Worm (Caenorhabditis elegans): ENCODE measurements around the gene Y75D11A.6.
"Not testable (repeated sequence)": the region's sequence is repeated elsewhere in the genome, so short reads cannot be mapped to it uniquely, and the experiment has no call there.

Gene Y75D11A.6

DNA sequence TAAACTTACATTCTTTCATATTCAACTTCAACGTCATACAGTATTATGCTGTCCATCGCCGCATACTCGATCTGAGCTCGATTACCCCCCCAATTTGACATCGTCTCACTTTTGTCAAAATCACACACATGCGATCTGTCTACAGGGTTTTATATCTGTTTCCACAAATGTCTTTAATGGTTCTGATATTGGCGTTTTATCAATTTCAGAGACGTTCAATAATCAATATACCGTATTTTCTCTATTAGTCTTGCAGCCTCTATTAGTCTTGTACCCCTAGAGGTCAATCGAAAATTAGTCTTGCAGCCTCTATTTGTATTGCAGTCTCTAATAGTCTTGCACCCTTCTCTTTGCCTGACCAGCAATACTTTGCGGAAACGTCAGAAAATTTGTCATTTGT is at the start of gene Y75D11A.6:
Y75D11A.6 (minus strand) TSS at position 101 of the 400 bp plus-strand sequence.
- not testable (repeated sequence) for TF ChIP-seq spr-1 (tag; optimal IDR thresholded peaks at IDR 0.05); Y75B8A.6 (GFP tag; IDR thresholded peaks at IDR 0.05); ceh-28 (tag; optimal IDR thresholded peaks at IDR 0.05)

DNA sequence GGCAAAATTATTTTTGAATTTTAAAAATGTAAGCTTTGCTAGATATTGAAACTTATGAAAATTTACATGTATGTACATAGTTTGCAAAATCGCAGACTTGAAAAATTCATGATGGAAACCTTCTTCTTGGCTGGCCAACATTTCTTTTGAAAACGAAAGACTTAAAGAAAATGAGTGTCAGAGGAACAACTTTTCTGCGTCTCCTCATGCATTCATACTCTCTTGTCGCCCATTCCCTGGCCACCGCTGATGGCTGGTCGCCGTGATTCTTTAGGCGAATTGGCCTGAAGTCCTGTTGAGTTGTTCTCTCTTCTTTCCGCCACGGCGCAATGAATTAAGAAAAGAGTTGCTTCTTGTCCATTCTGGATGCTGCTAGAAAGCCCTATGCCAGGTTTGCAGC is 47.7 kb upstream of the Y75D11A.6 start:
- TF ChIP-seq lin-38 (GFP tag; IDR thresholded peaks at IDR 0.05) (no peak), aha-1 (tag) (peak; percentile 48), duxl-1 (tag; optimal IDR thresholded peaks at IDR 0.05; ENCODE audit: poor library complexity) (peak; percentile 94)

DNA sequence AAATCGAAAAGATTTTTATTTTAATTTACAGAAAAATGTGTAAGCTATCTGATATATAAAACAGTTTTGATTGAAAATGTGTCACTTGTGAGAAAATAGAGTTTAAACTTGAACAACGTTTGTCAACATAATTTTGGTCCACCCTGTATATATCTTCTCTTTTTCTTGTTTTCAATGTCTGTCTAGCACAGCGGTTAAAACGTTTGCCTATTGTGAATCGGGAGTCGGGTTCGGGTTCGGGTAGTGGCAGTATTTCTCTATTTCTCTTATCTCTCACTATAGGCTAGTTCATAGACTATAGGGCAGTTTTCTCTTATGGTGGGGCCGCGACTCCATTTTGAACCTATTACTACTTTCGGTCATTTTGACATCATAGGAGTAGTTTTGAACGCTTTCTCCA is 42.7 kb upstream of the Y75D11A.6 start:
- TF ChIP-seq fkh-10 (GFP tag; optimal IDR thresholded peaks at IDR 0.05), result no peak
- no peak for TF ChIP-seq ZK546.5 (tag; optimal IDR thresholded peaks at IDR 0.05)
- no peak for TF ChIP-seq ceh-28 (tag; optimal IDR thresholded peaks at IDR 0.05)
- TF ChIP-seq mdt-29 (GFP tag; IDR thresholded peaks at IDR 0.05), result no peak
- TF ChIP-seq unc-62 (GFP tag; optimal IDR thresholded peaks at IDR 0.05 in 1 of 2), result peak in 1 of 2 experiments; percentile 60
- TF ChIP-seq unc-62 (tag; optimal IDR thresholded peaks at IDR 0.05), result no peak
- no peak for TF ChIP-seq ZK337.2 (GFP tag; IDR thresholded peaks at IDR 0.05)
- no peak for TF ChIP-seq dmd-6 (GFP tag; IDR thresholded peaks at IDR 0.05)
- TF ChIP-seq snpc-1.2 (GFP tag; IDR thresholded peaks at IDR 0.05), result no peak

DNA sequence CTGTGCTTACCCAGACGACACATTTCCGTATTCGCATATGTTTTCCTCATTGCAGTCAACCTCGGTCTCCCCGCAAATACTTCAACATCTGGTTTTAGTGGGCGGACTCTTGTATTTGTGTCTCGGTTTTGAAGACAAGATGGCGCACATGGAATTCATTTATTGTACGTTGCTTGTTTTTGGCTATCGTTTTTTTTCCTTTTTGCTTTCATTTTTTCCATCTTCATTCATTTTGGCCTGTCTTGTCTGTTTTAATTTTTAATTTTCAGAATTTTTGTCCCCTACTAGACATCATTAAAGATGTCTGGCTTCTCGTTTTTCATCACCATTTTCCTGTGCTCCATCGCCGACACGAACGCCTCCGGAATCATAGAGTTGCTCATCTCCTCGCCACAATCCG is 38.2 kb upstream of the Y75D11A.6 start, which contains the start of gene arg-1:
arg-1 (plus strand) TSS at position 301 of the 400 bp plus-strand sequence.
- TF ChIP-seq Y48G9A.11 (GFP tag; IDR thresholded peaks at IDR 0.05) (no peak), mdl-1 (tag; optimal IDR thresholded peaks at IDR 0.05) (no peak), php-3 (GFP tag; IDR thresholded peaks at IDR 0.05) (no peak), Y5F2A.4 (GFP tag; optimal IDR thresholded peaks at IDR 0.05) (no peak), T26A8.4 (GFP tag; IDR thresholded peaks at IDR 0.05) (no peak), daf-19 (GFP tag; conservative IDR thresholded peaks at IDR 0.05) (no peak), set-16 (GFP tag; IDR thresholded peaks at IDR 0.05) (no peak), ctbp-1 (GFP tag; IDR thresholded peaks at IDR 0.05) (no peak)

DNA sequence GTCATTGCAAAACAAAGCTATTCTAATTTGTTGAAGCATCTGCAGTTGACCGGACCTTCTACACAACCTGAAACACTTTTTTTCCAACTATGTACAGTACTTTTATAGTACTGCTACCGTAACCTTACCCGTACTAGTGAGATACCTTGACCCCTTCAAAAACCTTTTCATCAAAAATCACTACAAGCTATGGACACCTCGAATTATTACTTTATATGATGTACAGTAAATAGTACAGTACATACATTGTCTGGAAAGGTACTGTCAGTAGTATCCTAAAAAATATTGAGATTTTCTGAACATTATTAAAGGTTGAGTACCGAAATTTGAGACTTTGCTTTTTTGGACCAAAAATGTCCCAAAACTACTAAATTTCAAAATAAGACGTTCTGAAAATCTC is 37.3 kb upstream of the Y75D11A.6 start:
- TF ChIP-seq lin-38 (GFP tag; IDR thresholded peaks at IDR 0.05), result no peak
- TF ChIP-seq lin-1 (GFP tag; IDR thresholded peaks at IDR 0.05), result no peak
- peak in 1 of 2 experiments; percentile 98 for TF ChIP-seq unc-62 (GFP tag; optimal IDR thresholded peaks at IDR 0.05 in 1 of 2)
- TF ChIP-seq unc-62 (tag; optimal IDR thresholded peaks at IDR 0.05), result no peak
- TF ChIP-seq ceh-32 (tag; optimal IDR thresholded peaks at IDR 0.05; ENCODE audit: poor library complexity), result no peak
- TF ChIP-seq daf-16 (GFP tag; optimal IDR thresholded peaks at IDR 0.05), result no peak
- no peak for TF ChIP-seq daf-16 (tag; optimal IDR thresholded peaks at IDR 0.05)
- TF ChIP-seq nhr-11 (tag; optimal IDR thresholded peaks at IDR 0.05), result no peak
- TF ChIP-seq F26F4.8 (GFP tag; conservative IDR thresholded peaks at IDR 0.05), result no peak

DNA sequence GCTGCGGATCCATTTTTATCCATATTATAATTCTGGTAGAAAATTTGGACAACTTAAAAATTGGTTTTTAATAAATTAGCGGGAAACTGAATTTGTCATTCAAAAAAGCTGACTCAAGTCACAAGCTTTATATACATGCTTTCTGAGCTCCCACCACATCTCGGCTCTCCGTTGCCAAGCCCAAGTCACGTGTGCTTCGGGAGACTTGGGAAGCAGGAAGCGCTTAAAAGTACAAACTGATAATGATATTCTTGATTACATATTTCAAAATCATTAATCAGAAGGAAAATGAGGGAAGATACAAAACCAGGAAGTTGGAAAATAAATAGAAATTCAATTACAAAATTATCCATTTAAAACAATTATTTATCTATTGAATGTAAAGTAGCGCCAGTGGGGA is 29.6 kb upstream of the Y75D11A.6 start, which contains the start of gene elc-2:
elc-2 (minus strand) TSS at position 101 of the 400 bp plus-strand sequence.
- TF ChIP-seq dve-1 (tag; optimal IDR thresholded peaks at IDR 0.05; ENCODE audit: insufficient read depth) (no peak), daf-19 (GFP tag; conservative IDR thresholded peaks at IDR 0.05) (no peak), nhr-48 (tag; optimal IDR thresholded peaks at IDR 0.05) (no peak), attf-4 (tag; optimal IDR thresholded peaks at IDR 0.05) (no peak), gei-8 (GFP tag; optimal IDR thresholded peaks at IDR 0.05) (no peak), T26A8.4 (GFP tag; IDR thresholded peaks at IDR 0.05) (no peak), nhr-77 (tag; optimal IDR thresholded peaks at IDR 0.05) (no peak), aly-2 (tag; optimal IDR thresholded peaks at IDR 0.05) (no peak), R02D3.7 (tag; optimal IDR thresholded peaks at IDR 0.05) (no peak)
